Fruit fly (Drosophila melanogaster) whole organism: ENCODE data around the gene rost.

Source experiments
- CG8478 ChIP-seq: fragments of >200 bp; optimal IDR thresholded peaks from 2 replicates; lab custom pipeline; 2018; ENCODE audit warnings: inconsistent platforms
- Dll ChIP-seq: fragments of >200 bp; optimal IDR thresholded peaks from 2 replicates; lab custom pipeline; 2017
- EcR ChIP-seq, 2 experiments: fragments of >200 bp; optimal IDR thresholded peaks; 2 replicates each; lab custom pipeline; 2017; ENCODE audit warnings: missing biosample characterization in 2 of 2, missing genetic modification characterization in 2 of 2, missing genetic modification reagents in 2 of 2
- pan ChIP-seq: fragments of >200 bp; optimal IDR thresholded peaks from 2 replicates; lab custom pipeline; 2017
- psq ChIP-seq: fragments of >200 bp; optimal IDR thresholded peaks from 2 replicates; lab custom pipeline; 2017
- usp ChIP-seq: fragments of >200 bp; optimal IDR thresholded peaks from 2 replicates; lab custom pipeline; 2017; ENCODE audit warnings: missing biosample characterization, missing genetic modification characterization, mixed read lengths

- TF ChIP-seq psq (lab: Kevin White, UChicago) (no peak), pan (lab: Kevin White, UChicago) (no peak), CG8478 (lab: Kevin White, UChicago) (no peak), EcR (GFP tag; optimal IDR thresholded peaks at IDR 0.05; lab: Kevin White, UChicago) (no peak), usp (GFP tag; lab: Kevin White, UChicago) (no peak), Dll (lab: Kevin White, UChicago) (no peak)
Observed at dm6 chr2L:8975328-8975727, 14.0 kb downstream of the rost start, which contains the start of gene CG9541.
